Worm (Caenorhabditis elegans) whole organism, L4 larva: ENCODE data around the gene F12A10.6.
A peak's percentile ranks its signal among the peaks of the same experiment; 100 is the strongest.

Source experiments
- D1046.2 ChIP-seq: fragments of 200-800 bp; sonication (Bioruptor generic); IDR thresholded peaks from 2 replicates; pipeline ENCODE4 v1.3.6; 2022; ENCODE audit warnings: missing genetic modification characterization, missing compliant biosample characterization
- Y48G9A.11 ChIP-seq: fragments of 200-800 bp; sonication (Bioruptor generic); IDR thresholded peaks from 2 replicates; pipeline ENCODE4 v1.3.6; 2022; ENCODE audit warnings: missing genetic modification reagents, missing genetic modification characterization, missing compliant biosample characterization
- ZK546.5 ChIP-seq, 2 experiments: sonication (generic microtip); optimal IDR thresholded peaks; 2 replicates each; lab custom pipeline; 2017; ENCODE audit warnings: missing biosample characterization in 2 of 2, missing genetic modification characterization in 2 of 2
- aha-1 ChIP-seq: fragments of 150-350 bp; peaks from one replicate; lab custom pipeline; 2014; ENCODE audit warnings: missing biosample characterization, missing genetic modification characterization
- ceh-28 ChIP-seq: fragments of 150-350 bp; optimal IDR thresholded peaks from 2 replicates; lab custom pipeline; 2014; ENCODE audit warnings: missing biosample characterization, missing genetic modification reagents, missing genetic modification characterization
- daf-12 ChIP-seq: fragments of 150-350 bp; optimal IDR thresholded peaks from 2 replicates; lab custom pipeline; 2014; ENCODE audit warnings: missing biosample characterization, missing genetic modification reagents, missing genetic modification characterization
- daf-16 ChIP-seq, 3 experiments: sonication (generic microtip); optimal IDR thresholded peaks; 2 replicates each; lab custom pipeline; 2016 to 2017; ENCODE audit warnings: missing genetic modification characterization in 3 of 3, missing genetic modification reagents in 3 of 3, mild to moderate bottlenecking in 2 of 3, missing compliant biosample characterization in 2 of 3, missing biosample characterization in 1 of 3, moderate library complexity in 1 of 3
- daf-19 ChIP-seq: fragments of 200-800 bp; sonication (Bioruptor generic); conservative IDR thresholded peaks from 2 replicates; pipeline ENCODE4 v1.3.6; 2022; ENCODE audit warnings: missing genetic modification characterization, missing compliant biosample characterization
- dpl-1 ChIP-seq: fragments of 150-350 bp; optimal IDR thresholded peaks from 2 replicates; lab custom pipeline; 2014; ENCODE audit warnings: missing biosample characterization, missing genetic modification reagents, missing genetic modification characterization
- dve-1 ChIP-seq: sonication (generic microtip); optimal IDR thresholded peaks from 2 replicates; lab custom pipeline; 2017; ENCODE audit warnings: antibody characterized with exemption, mild to moderate bottlenecking, missing genetic modification characterization, missing compliant biosample characterization; ENCODE audit not compliant: insufficient read depth
- hlh-11 ChIP-seq: fragments of 200-800 bp; sonication (Bioruptor generic); optimal IDR thresholded peaks from 2 replicates; lab custom pipeline; 2018; ENCODE audit warnings: mild to moderate bottlenecking, missing genetic modification characterization, missing compliant biosample characterization
- hlh-30 ChIP-seq: sonication (generic microtip); optimal IDR thresholded peaks from 2 replicates; lab custom pipeline; 2017; ENCODE audit warnings: antibody characterized with exemption, mild to moderate bottlenecking, missing genetic modification characterization, missing compliant biosample characterization; ENCODE audit not compliant: insufficient read depth
- hmg-1.1 ChIP-seq: fragments of 200-800 bp; sonication (Bioruptor generic); IDR thresholded peaks from 2 replicates; pipeline ENCODE4 v1.3.6; 2022; ENCODE audit warnings: missing genetic modification reagents, missing genetic modification characterization, missing compliant biosample characterization
- lin-38 ChIP-seq: fragments of 200-800 bp; sonication (Bioruptor generic); IDR thresholded peaks from 2 replicates; pipeline ENCODE4 v1.3.6; 2022; ENCODE audit warnings: missing genetic modification reagents, missing genetic modification characterization, missing compliant biosample characterization
- lsy-2 ChIP-seq, 2 experiments: fragments of 150-350 bp in 1 of 2; sonication (generic microtip) in 1 of 2; optimal IDR thresholded peaks; 2 replicates each; lab custom pipeline; 2014 to 2017; ENCODE audit warnings: missing biosample characterization in 2 of 2, missing genetic modification characterization in 2 of 2
- mep-1 ChIP-seq: fragments of 150-350 bp; sonication (generic microtip); optimal IDR thresholded peaks from 3 replicates; lab custom pipeline; 2014; ENCODE audit warnings: missing biosample characterization, missing genetic modification characterization
- mes-2 ChIP-seq: sonication (generic microtip); optimal IDR thresholded peaks from 2 replicates; lab custom pipeline; 2016; ENCODE audit warnings: missing genotype, mild to moderate bottlenecking, missing genetic modification characterization, missing compliant biosample characterization; ENCODE audit not compliant: poor library complexity, severe bottlenecking
- nhr-11 ChIP-seq: fragments of 150-350 bp; optimal IDR thresholded peaks from 2 replicates; lab custom pipeline; 2014; ENCODE audit warnings: missing biosample characterization, missing genetic modification characterization
- nhr-111 ChIP-seq: fragments of 200-800 bp; sonication (Bioruptor generic); optimal IDR thresholded peaks from 2 replicates; lab custom pipeline; 2018; ENCODE audit warnings: mild to moderate bottlenecking, missing genetic modification characterization, missing compliant biosample characterization
- nhr-25 ChIP-seq: sonication (generic microtip); optimal IDR thresholded peaks from 2 replicates; lab custom pipeline; 2017; ENCODE audit warnings: missing genetic modification characterization, mild to moderate bottlenecking, missing compliant biosample characterization, antibody characterized with exemption, moderate library complexity, borderline replicate concordance; ENCODE audit not compliant: insufficient read depth
- nhr-28 ChIP-seq: fragments of 150-350 bp; optimal IDR thresholded peaks from 2 replicates; lab custom pipeline; 2014; ENCODE audit warnings: missing biosample characterization, missing genetic modification characterization
- nhr-48 ChIP-seq: sonication (generic microtip); optimal IDR thresholded peaks from 2 replicates; lab custom pipeline; 2016; ENCODE audit warnings: mild to moderate bottlenecking, missing genetic modification characterization, missing compliant biosample characterization
- nhr-6 ChIP-seq: fragments of 150-350 bp; optimal IDR thresholded peaks from 2 replicates; lab custom pipeline; 2014; ENCODE audit warnings: missing biosample characterization, missing genetic modification characterization
- php-3 ChIP-seq: fragments of 200-800 bp; sonication (Bioruptor generic); IDR thresholded peaks from 2 replicates; pipeline ENCODE4 v1.3.6; 2022; ENCODE audit warnings: missing genetic modification reagents, missing genetic modification characterization, missing compliant biosample characterization
- rbr-2 ChIP-seq: sonication (generic microtip); optimal IDR thresholded peaks from 2 replicates; lab custom pipeline; 2016; ENCODE audit warnings: missing genotype, missing genetic modification characterization, missing compliant biosample characterization
- saeg-2 ChIP-seq: fragments of 200-800 bp; sonication (Bioruptor generic); IDR thresholded peaks from 2 replicates; pipeline ENCODE4 v1.3.6; 2022; ENCODE audit warnings: missing genetic modification reagents, missing genetic modification characterization, missing compliant biosample characterization
- sdz-12 ChIP-seq: fragments of 200-800 bp; sonication (Bioruptor generic); optimal IDR thresholded peaks from 2 replicates; lab custom pipeline; 2018; ENCODE audit warnings: mild to moderate bottlenecking, missing genetic modification characterization, missing compliant biosample characterization
- snpc-1.2 ChIP-seq: fragments of 200-800 bp; sonication (Bioruptor generic); IDR thresholded peaks from 2 replicates; pipeline ENCODE4 v1.3.6; 2022; ENCODE audit warnings: missing genetic modification reagents, missing genetic modification characterization, missing compliant biosample characterization
- unc-62 ChIP-seq, 3 experiments: fragments of 150-350 bp in 1 of 3; sonication (generic microtip); optimal IDR thresholded peaks in 2 of 3; peaks in 1 of 3; 1 replicate in 1 of 3; 2 replicates in 2 of 3; lab custom pipeline; 2014 to 2017; ENCODE audit warnings: missing biosample characterization in 3 of 3, missing genetic modification characterization in 3 of 3, missing genetic modification reagents in 3 of 3, missing genotype in 1 of 3
- vab-7 ChIP-seq: fragments of 200-800 bp; sonication (Bioruptor generic); IDR thresholded peaks from 2 replicates; pipeline ENCODE4 v1.3.6; 2022; ENCODE audit warnings: missing genetic modification reagents, missing genetic modification characterization, missing compliant biosample characterization

The F12A10.6 gene

DNA sequence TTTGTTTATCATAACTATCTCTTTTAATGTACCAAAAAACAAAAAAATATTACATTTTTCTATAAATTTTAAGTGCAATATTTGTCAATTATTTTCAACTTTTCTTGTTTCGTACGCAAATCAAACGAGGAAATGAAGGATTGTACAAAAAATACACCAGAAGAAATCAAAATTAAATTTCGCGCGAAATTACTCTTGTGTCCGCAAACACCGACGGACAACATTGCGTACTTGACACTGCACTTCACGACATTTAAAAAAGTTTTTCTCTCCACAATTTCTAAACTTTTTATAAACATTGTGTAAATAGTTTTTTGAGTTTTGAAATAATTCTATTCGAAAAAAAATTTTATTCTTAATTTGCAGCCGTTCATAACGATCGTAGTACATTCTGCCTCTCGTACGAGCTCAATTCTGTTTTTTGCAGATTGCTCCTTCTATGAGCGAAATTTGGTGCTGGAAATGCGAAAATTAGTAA lies 20.3 kb downstream of the F12A10.6 start, which contains the start of gene mrps-16:
Gene mrps-16, plus strand, starts transcription at position 428 of the 478 bp plus-strand sequence.
- TF ChIP-seq nhr-25 (tag; lab: Kevin White, UChicago) (peak; percentile 7), daf-19 (GFP tag; lab: Robert Waterston, UW) (0 out of 2 replicates have a peak, but pooled peaks have one; percentile 48), mep-1 (tag; lab: Kevin White, UChicago) (peak; percentile 38), saeg-2 (GFP tag; lab: Robert Waterston, UW) (no peak), nhr-28 (peak; percentile 25), hlh-30 (peak; percentile 44), daf-16 (GFP tag; optimal IDR thresholded peaks at IDR 0.05; lab: Kevin White, UChicago) (no peak), daf-16 (tag; optimal IDR thresholded peaks at IDR 0.05; lab: Kevin White, UChicago) (peak; percentile 31), dve-1 (peak; percentile 68), nhr-111 (no peak), mes-2 (tag; lab: Kevin White, UChicago) (peak; percentile 72), rbr-2 (tag; lab: Kevin White, UChicago) (peak; percentile 42), unc-62 (GFP tag; optimal IDR thresholded peaks at IDR 0.05 in 1 of 2; lab: Kevin White, UChicago) (peak in 1 of 2 experiments; percentile 24), unc-62 (tag; optimal IDR thresholded peaks at IDR 0.05; lab: Kevin White, UChicago) (no peak), snpc-1.2 (GFP tag; lab: Robert Waterston, UW) (no peak), aha-1 (peak; percentile 89), lsy-2 (tag; optimal IDR thresholded peaks at IDR 0.05; lab: Kevin White, UChicago) (peak in 1 of 2 experiments; percentile 82), dpl-1 (GFP tag; lab: Kevin White, UChicago) (peak; percentile 96), nhr-48 (tag; lab: Kevin White, UChicago) (no peak), lin-38 (GFP tag; lab: Robert Waterston, UW) (peak; percentile 65), nhr-6 (tag; lab: Kevin White, UChicago) (peak; percentile 30)

DNA sequence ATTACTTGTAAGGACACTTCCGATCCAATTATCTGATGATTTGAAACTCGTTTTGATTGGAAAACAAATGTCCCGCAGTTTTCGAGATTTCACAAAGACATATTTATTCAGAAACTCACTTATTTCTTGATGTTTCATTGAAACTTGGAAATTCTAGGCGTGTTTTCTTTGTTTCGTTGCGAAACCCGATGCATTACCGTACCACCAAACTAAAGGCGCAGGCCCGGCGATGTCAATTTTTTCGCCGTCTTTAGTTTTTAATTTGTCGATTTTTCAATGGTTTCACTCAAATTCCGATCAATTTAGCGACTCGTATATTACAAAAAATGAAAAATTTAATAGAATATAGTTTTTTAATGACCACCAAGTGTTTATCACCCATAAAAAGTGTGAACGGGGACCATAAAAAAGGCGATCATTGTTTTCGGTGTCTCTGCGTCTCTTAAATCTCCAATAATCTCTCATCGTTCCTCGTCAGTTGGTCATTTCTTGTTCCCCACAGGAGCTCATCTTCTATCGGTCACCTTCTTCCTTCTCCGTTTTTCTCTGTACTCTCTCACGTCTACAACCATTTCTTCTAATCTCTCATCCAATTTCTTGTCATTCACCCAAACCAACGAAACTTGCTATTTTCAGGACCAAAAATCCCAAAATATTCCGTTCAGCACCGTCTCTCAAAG lies 28.4 kb downstream of the F12A10.6 start, which contains the start of gene clr-1:
Gene clr-1, plus strand, starts transcription at position 630 of the 680 bp plus-strand sequence.
- TF ChIP-seq daf-19 (GFP tag; lab: Robert Waterston, UW) (0 out of 2 replicates have a peak, but pooled peaks have one; percentile 36), vab-7 (no peak), lin-38 (GFP tag; lab: Robert Waterston, UW) (peak; percentile 33; the same call in 1 of the 2 replicates), unc-62 (GFP tag; optimal IDR thresholded peaks at IDR 0.05 in 1 of 2; lab: Kevin White, UChicago) (peak in 1 of 2 experiments; percentile 29), unc-62 (tag; optimal IDR thresholded peaks at IDR 0.05; lab: Kevin White, UChicago) (no peak), php-3 (0 out of 2 replicates have a peak, but pooled peaks have one; percentile 32), daf-12 (tag; lab: Kevin White, UChicago) (no peak), sdz-12 (GFP tag; lab: Kevin White, UChicago) (no peak)

DNA sequence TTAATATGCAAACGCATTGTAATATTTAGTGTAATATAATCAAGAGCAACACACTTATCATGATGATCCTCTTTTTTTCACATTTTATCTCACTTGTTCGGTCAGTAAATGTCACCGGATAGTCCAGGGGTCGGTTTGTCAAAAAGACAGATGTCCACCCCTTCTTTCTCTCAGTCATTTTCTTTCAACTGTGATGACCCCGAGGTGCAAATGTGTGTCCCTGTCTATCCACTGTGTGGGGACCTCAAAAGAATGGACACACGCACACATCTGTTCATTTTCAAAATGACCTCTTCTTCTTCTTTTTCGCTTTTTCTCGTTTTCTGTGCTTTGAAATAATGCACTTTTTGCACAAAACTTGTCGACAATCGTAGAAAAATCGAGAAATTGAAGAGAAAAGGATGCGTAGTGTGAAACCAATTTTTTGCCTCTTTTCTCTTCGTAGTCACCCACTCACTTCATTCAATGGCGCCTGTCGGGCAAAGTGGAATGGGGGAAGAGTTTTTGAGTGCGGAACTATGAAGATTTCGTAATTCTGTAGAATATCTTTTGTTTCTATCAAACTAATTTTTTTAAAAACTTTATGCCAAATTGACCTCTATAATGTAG lies 30.5 kb downstream of the F12A10.6 start:
- peak in 1 of 2 experiments; percentile 10 for TF ChIP-seq lsy-2 (tag; optimal IDR thresholded peaks at IDR 0.05; lab: Kevin White, UChicago)
- TF ChIP-seq ZK546.5 (tag; optimal IDR thresholded peaks at IDR 0.05; lab: Kevin White, UChicago) = no peak
- peak; percentile 48 for TF ChIP-seq nhr-28
- TF ChIP-seq hlh-30 = peak; percentile 10
- peak; percentile 21 for TF ChIP-seq nhr-11 (tag; lab: Kevin White, UChicago)
- no peak for TF ChIP-seq ceh-28 (tag; lab: Kevin White, UChicago)
- TF ChIP-seq unc-62 (GFP tag; optimal IDR thresholded peaks at IDR 0.05 in 1 of 2; lab: Kevin White, UChicago) = peak in 1 of 2 experiments; percentile 56
- no peak for TF ChIP-seq unc-62 (tag; optimal IDR thresholded peaks at IDR 0.05; lab: Kevin White, UChicago)
- TF ChIP-seq Y48G9A.11 (GFP tag; lab: Robert Waterston, UW) = no peak
- no peak for TF ChIP-seq D1046.2 (GFP tag; lab: Robert Waterston, UW)
- peak; percentile 40 for TF ChIP-seq hlh-11
- 0 out of 2 replicates have a peak, but pooled peaks have one; percentile 32 for TF ChIP-seq hmg-1.1 (GFP tag; lab: Robert Waterston, UW)
- peak; percentile 13 for TF ChIP-seq mep-1 (tag; lab: Kevin White, UChicago)
- TF ChIP-seq, all 104 proteins: peak for 8
